Worm (Caenorhabditis elegans) whole organism, L3 larva: Measurements from ENCODE around the gene Y66D12A.7.

Source experiments
- ama-1 ChIP-seq: fragments of 150-350 bp; optimal IDR thresholded peaks from 2 replicates; lab custom pipeline; 2018
- ceh-82 ChIP-seq: fragments of 150-350 bp; optimal IDR thresholded peaks from 2 replicates; lab custom pipeline; 2014; ENCODE audit warnings: missing biosample characterization, missing genetic modification characterization
- elt-2 ChIP-seq: sonication (generic microtip); optimal IDR thresholded peaks from 2 replicates; lab custom pipeline; 2016; ENCODE audit warnings: missing genetic modification reagents, mild to moderate bottlenecking, missing genetic modification characterization, missing compliant biosample characterization
- elt-3 ChIP-seq, 3 experiments: fragments of 150-350 bp in 1 of 3; sonication (generic microtip) in 2 of 3; optimal IDR thresholded peaks; 2 replicates in 2 of 3; 4 replicates in 1 of 3; lab custom pipeline; 2014 to 2017; ENCODE audit warnings: missing biosample characterization in 3 of 3, missing genetic modification characterization in 3 of 3
- fkh-10 ChIP-seq: sonication (generic microtip); optimal IDR thresholded peaks from 2 replicates; lab custom pipeline; 2017; ENCODE audit warnings: missing biosample characterization, missing genetic modification reagents, missing genetic modification characterization
- lsy-12 ChIP-seq: sonication (generic microtip); optimal IDR thresholded peaks from 2 replicates; lab custom pipeline; 2016; ENCODE audit warnings: mild to moderate bottlenecking, missing genetic modification characterization, missing compliant biosample characterization
- nhr-11 ChIP-seq: fragments of 150-350 bp; optimal IDR thresholded peaks from 2 replicates; lab custom pipeline; 2014; ENCODE audit warnings: missing biosample characterization, missing genetic modification characterization
- nhr-23 ChIP-seq: fragments of 150-350 bp; optimal IDR thresholded peaks from 2 replicates; lab custom pipeline; 2014; ENCODE audit warnings: missing biosample characterization, missing genetic modification reagents, missing genetic modification characterization
- nhr-237 ChIP-seq: fragments of 150-350 bp; optimal IDR thresholded peaks from 2 replicates; lab custom pipeline; 2014; ENCODE audit warnings: missing biosample characterization, missing genetic modification characterization
- nhr-25 ChIP-seq: sonication (generic microtip); optimal IDR thresholded peaks from 2 replicates; lab custom pipeline; 2017; ENCODE audit warnings: missing biosample characterization, missing genetic modification characterization
- sea-2 ChIP-seq: fragments of 150-350 bp; sonication (generic microtip); optimal IDR thresholded peaks from 4 replicates; lab custom pipeline; 2014; ENCODE audit warnings: missing biosample characterization, missing genetic modification reagents, missing genetic modification characterization
- unc-39 ChIP-seq: sonication (generic microtip); optimal IDR thresholded peaks from 4 replicates; lab custom pipeline; 2017; ENCODE audit warnings: missing biosample characterization, missing genetic modification characterization
- unc-62 ChIP-seq: fragments of 150-350 bp; sonication (generic microtip); optimal IDR thresholded peaks from 4 replicates; lab custom pipeline; 2014; ENCODE audit warnings: missing biosample characterization, missing genetic modification reagents, missing genetic modification characterization

DNA sequence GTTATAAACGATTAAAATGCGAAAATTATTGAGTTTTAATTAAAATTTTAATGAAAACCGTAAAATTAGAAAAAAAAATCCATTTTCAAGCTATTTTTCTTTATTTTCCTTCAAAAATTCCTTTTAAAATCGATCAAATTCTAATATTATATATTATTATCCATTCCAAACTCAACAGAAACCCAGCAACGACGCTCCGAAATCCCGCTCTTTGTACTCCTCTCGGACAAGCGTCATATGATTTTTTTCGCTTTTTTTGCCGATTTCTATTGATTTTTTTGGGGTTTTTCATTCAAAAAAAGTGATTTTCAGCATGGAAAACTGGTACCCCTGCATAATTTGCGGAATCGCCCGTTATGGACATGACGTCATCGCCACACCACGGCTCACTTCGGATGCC lies 36.2 kb upstream of the Y66D12A.7 start, which contains the start of gene ceh-91:
- TF ChIP-seq fkh-10, result no peak
- TF ChIP-seq elt-2 (tag; lab: Kevin White, UChicago), result no peak
- TF ChIP-seq nhr-11, result no peak
- no peak for TF ChIP-seq ama-1 (lab: Kevin White, UChicago)
- TF ChIP-seq unc-39 (tag; lab: Kevin White, UChicago), result no peak
- no peak for TF ChIP-seq nhr-25 (tag; lab: Kevin White, UChicago)
- no peak for TF ChIP-seq nhr-23 (tag; lab: Kevin White, UChicago)
- no peak for TF ChIP-seq nhr-237 (tag; lab: Kevin White, UChicago)
- no peak for TF ChIP-seq lsy-12 (tag; lab: Kevin White, UChicago)
- TF ChIP-seq sea-2 (GFP tag; lab: Kevin White, UChicago), result no peak
- no peak for TF ChIP-seq unc-62 (GFP tag; lab: Kevin White, UChicago)
- no peak for TF ChIP-seq ceh-82 (tag; lab: Kevin White, UChicago)
- TF ChIP-seq elt-3 (tag; optimal IDR thresholded peaks at IDR 0.05; lab: Kevin White, UChicago), result no peak
